Fruit fly (Drosophila melanogaster): ENCODE measurements around the gene CG13887.

DNA sequence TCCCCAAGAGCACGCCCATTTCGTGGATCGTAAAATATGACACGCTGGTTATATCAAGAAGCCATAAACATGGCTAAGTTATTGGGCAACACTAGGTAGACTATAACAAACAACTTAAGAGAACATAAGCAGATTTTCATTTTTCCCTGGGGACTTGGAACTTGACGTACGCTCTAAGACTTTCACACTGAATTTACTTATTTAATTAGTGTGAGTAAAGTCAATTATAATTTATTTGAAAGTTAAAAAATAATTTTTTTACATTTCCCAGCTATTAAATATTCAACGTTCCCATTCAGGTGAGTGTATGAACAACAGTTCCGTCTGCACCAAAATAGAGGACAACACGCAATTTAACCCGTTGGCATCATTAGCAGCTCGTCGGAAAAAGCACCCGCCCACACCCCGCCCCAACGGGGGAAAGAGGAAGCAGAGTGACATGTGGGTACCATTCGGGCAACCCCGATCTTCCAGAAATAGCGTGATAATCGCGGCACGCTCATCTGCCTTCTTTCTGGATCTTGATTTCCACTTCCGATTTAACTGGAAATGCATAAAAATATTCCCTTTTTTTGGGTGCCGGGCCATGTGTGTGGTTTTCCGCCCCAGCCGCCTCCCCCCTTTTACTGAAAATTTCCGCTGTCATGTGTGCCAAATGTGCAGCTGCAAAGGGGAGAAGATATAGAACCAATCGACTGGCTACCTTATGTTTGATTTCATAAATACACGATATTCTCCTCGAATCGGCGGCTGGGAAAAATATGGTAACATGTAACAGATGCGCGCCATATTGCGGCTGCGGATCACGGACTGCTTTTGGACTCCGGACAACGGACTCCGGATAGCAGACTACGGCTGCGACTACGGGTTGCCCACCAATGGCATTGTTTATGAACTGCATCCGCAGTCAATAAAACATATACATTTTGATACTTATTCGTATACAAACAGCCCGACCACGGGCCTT is 22.1 kb upstream of the CG13887 start:
- TF ChIP-seq achi (GFP tag; optimal IDR thresholded peaks at IDR 0.05) (no peak), Gug (GFP tag; IDR thresholded peaks at IDR 0.05) (no peak), Lpt (GFP tag; optimal IDR thresholded peaks at IDR 0.05) (no peak), fkh (GFP tag; optimal IDR thresholded peaks at IDR 0.05) (no peak), CG6854 (GFP tag; optimal IDR thresholded peaks at IDR 0.05) (no peak)
